Worm (Caenorhabditis elegans) whole organism, L2 larva: Measurements from ENCODE around the gene sra-4.

Source experiments
- F13H6.1 ChIP-seq: sonication (generic microtip); optimal IDR thresholded peaks from 2 replicates; lab custom pipeline; 2016; ENCODE audit warnings: missing genetic modification characterization, missing compliant biosample characterization
- R02D3.7 ChIP-seq: fragments of 150-350 bp; optimal IDR thresholded peaks from 2 replicates; lab custom pipeline; 2014; ENCODE audit warnings: missing biosample characterization, missing genetic modification characterization
- Y55F3AM.14 ChIP-seq: fragments of 200-800 bp; sonication (Bioruptor generic); optimal IDR thresholded peaks from 2 replicates; lab custom pipeline; 2018; ENCODE audit warnings: mild to moderate bottlenecking, missing genetic modification characterization, missing compliant biosample characterization
- ZK546.5 ChIP-seq: sonication (generic microtip); optimal IDR thresholded peaks from 2 replicates; lab custom pipeline; 2017; ENCODE audit warnings: missing biosample characterization, missing genetic modification characterization
- alr-1 ChIP-seq: fragments of 150-350 bp; optimal IDR thresholded peaks from 2 replicates; lab custom pipeline; 2014; ENCODE audit warnings: missing biosample characterization, missing genetic modification characterization
- aly-2 ChIP-seq: fragments of 150-350 bp; optimal IDR thresholded peaks from 2 replicates; lab custom pipeline; 2014; ENCODE audit warnings: missing biosample characterization, missing genetic modification characterization
- ama-1 ChIP-seq: fragments of 150-350 bp; optimal IDR thresholded peaks from 2 replicates; lab custom pipeline; 2018; ENCODE audit warnings: inconsistent platforms
- blmp-1 ChIP-seq: sonication (generic microtip); optimal IDR thresholded peaks from 2 replicates; lab custom pipeline; 2017; ENCODE audit warnings: missing genetic modification characterization, mild to moderate bottlenecking, missing compliant biosample characterization, antibody characterized with exemption, moderate library complexity; ENCODE audit not compliant: insufficient read depth
- ceh-16 ChIP-seq: fragments of 150-350 bp; optimal IDR thresholded peaks from 2 replicates; lab custom pipeline; 2014; ENCODE audit warnings: missing biosample characterization, missing genetic modification characterization
- crh-2 ChIP-seq: sonication (generic microtip); optimal IDR thresholded peaks from 2 replicates; lab custom pipeline; 2017; ENCODE audit warnings: missing biosample characterization, missing genetic modification characterization
- dmd-4 ChIP-seq: sonication (generic microtip); optimal IDR thresholded peaks from 2 replicates; lab custom pipeline; 2017; ENCODE audit warnings: missing biosample characterization, missing genetic modification characterization
- elt-1 ChIP-seq: fragments of 150-350 bp; optimal IDR thresholded peaks from 2 replicates; lab custom pipeline; 2014; ENCODE audit warnings: missing biosample characterization, missing genetic modification characterization
- elt-3 ChIP-seq: sonication (generic microtip); optimal IDR thresholded peaks from 2 replicates; lab custom pipeline; 2017; ENCODE audit warnings: missing biosample characterization, missing genetic modification characterization
- gmeb-1 ChIP-seq: fragments of 150-350 bp; optimal IDR thresholded peaks from 2 replicates; lab custom pipeline; 2014; ENCODE audit warnings: missing biosample characterization, missing genetic modification characterization
- lin-11 ChIP-seq: fragments of 150-350 bp; sonication (generic microtip); optimal IDR thresholded peaks from 2 replicates; lab custom pipeline; 2014; ENCODE audit warnings: missing biosample characterization, missing genetic modification characterization, inconsistent platforms, mixed read lengths
- lin-13 ChIP-seq: fragments of 150-350 bp; optimal IDR thresholded peaks from 2 replicates; lab custom pipeline; 2014; ENCODE audit warnings: missing biosample characterization, missing genetic modification reagents, missing genetic modification characterization
- lsy-2 ChIP-seq, 2 experiments: fragments of 150-350 bp in 1 of 2; sonication (generic microtip) in 1 of 2; optimal IDR thresholded peaks; 2 replicates each; lab custom pipeline; 2014 to 2017; ENCODE audit warnings: missing biosample characterization in 2 of 2, missing genetic modification characterization in 2 of 2
- mab-5 ChIP-seq: fragments of 150-350 bp; optimal IDR thresholded peaks from 2 replicates; lab custom pipeline; 2014; ENCODE audit warnings: missing biosample characterization, missing genetic modification characterization
- mbf-1 ChIP-seq: sonication (generic microtip); optimal IDR thresholded peaks from 2 replicates; lab custom pipeline; 2017; ENCODE audit warnings: missing biosample characterization, missing genetic modification characterization
- mdl-1 ChIP-seq, 2 experiments: fragments of 150-350 bp in 1 of 2; sonication (generic microtip) in 1 of 2; optimal IDR thresholded peaks; 2 replicates each; lab custom pipeline; 2017; ENCODE audit warnings: missing biosample characterization in 2 of 2, missing genetic modification characterization in 2 of 2
- nhr-10 ChIP-seq: sonication (generic microtip); optimal IDR thresholded peaks from 2 replicates; lab custom pipeline; 2017; ENCODE audit warnings: missing biosample characterization, missing genetic modification characterization
- nhr-12 ChIP-seq: fragments of 150-350 bp; optimal IDR thresholded peaks from 2 replicates; lab custom pipeline; 2014; ENCODE audit warnings: missing biosample characterization, missing genetic modification characterization
- nhr-129 ChIP-seq: fragments of 150-350 bp; optimal IDR thresholded peaks from 2 replicates; lab custom pipeline; 2014; ENCODE audit warnings: missing biosample characterization, missing genetic modification characterization
- nhr-21 ChIP-seq: fragments of 150-350 bp; optimal IDR thresholded peaks from 2 replicates; lab custom pipeline; 2014; ENCODE audit warnings: missing biosample characterization, missing genetic modification characterization
- nhr-23 ChIP-seq: fragments of 150-350 bp; optimal IDR thresholded peaks from 2 replicates; lab custom pipeline; 2014; ENCODE audit warnings: missing biosample characterization, missing genetic modification reagents, missing genetic modification characterization
- nhr-237 ChIP-seq: fragments of 150-350 bp; optimal IDR thresholded peaks from 2 replicates; lab custom pipeline; 2014; ENCODE audit warnings: missing biosample characterization, missing genetic modification characterization
- nhr-25 ChIP-seq: fragments of 150-350 bp; sonication (generic microtip); optimal IDR thresholded peaks from 3 replicates; lab custom pipeline; 2014; ENCODE audit warnings: missing biosample characterization, missing genetic modification characterization
- nhr-6 ChIP-seq: fragments of 150-350 bp; optimal IDR thresholded peaks from 2 replicates; lab custom pipeline; 2014; ENCODE audit warnings: missing biosample characterization, missing genetic modification characterization
- sem-4 ChIP-seq: fragments of 150-350 bp; optimal IDR thresholded peaks from 2 replicates; lab custom pipeline; 2014; ENCODE audit warnings: missing biosample characterization, missing genetic modification reagents, missing genetic modification characterization
- skn-1 ChIP-seq: sonication (generic microtip); optimal IDR thresholded peaks from 2 replicates; lab custom pipeline; 2017; ENCODE audit warnings: missing biosample characterization, missing genetic modification characterization
- sma-9 ChIP-seq, 2 experiments: fragments of 150-350 bp in 1 of 2; sonication (generic microtip) in 1 of 2; optimal IDR thresholded peaks; 2 replicates each; lab custom pipeline; 2014 to 2016; ENCODE audit warnings: missing genetic modification characterization in 2 of 2, mild to moderate bottlenecking in 1 of 2, missing biosample characterization in 1 of 2, missing compliant biosample characterization in 1 of 2, missing genetic modification reagents in 1 of 2, moderate library complexity in 1 of 2
- snpc-4 ChIP-seq: fragments of 150-350 bp; optimal IDR thresholded peaks from 2 replicates; lab custom pipeline; 2014; ENCODE audit warnings: missing biosample characterization, missing genetic modification characterization
- unc-39 ChIP-seq: fragments of 150-350 bp; optimal IDR thresholded peaks from 2 replicates; lab custom pipeline; 2014; ENCODE audit warnings: missing biosample characterization, missing genetic modification characterization
- unc-55 ChIP-seq: fragments of 150-350 bp; sonication (generic microtip); optimal IDR thresholded peaks from 3 replicates; lab custom pipeline; 2014; ENCODE audit warnings: missing biosample characterization, missing genetic modification reagents, missing genetic modification characterization
- unc-62 ChIP-seq: fragments of 150-350 bp; optimal IDR thresholded peaks from 2 replicates; lab custom pipeline; 2014; ENCODE audit warnings: missing biosample characterization, missing genetic modification reagents, missing genetic modification characterization
- zag-1 ChIP-seq: fragments of 150-350 bp; optimal IDR thresholded peaks from 2 replicates; lab custom pipeline; 2014; ENCODE audit warnings: missing biosample characterization, missing genetic modification characterization
- ztf-4 ChIP-seq: fragments of 150-350 bp; optimal IDR thresholded peaks from 2 replicates; lab custom pipeline; 2014; ENCODE audit warnings: missing biosample characterization, missing genetic modification characterization

Gene sra-4

DNA sequence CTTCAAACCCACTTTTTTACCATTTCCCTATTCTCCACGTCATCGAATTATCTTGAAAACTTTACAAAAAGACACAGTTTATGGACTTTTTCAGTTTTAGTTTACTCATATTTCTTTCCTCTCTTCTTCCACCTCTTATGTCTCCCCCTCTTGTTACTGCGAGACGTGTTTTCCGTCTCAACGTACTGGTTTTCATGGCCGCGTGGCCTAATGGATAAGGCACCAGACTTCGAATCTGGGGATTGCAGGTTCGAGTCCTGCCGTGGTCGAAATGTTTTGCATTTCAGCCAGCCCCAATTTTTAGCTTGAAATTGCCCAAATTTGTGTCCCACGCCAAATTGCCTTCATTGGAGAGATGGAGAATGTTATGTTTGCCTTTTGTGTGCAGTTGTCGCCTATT, 23.4 kb upstream of the sra-4 start (continued):
- TF ChIP-seq nhr-10 (tag; lab: Kevin White, UChicago) = no peak
- no peak for TF ChIP-seq ZK546.5 (tag; lab: Kevin White, UChicago)
- TF ChIP-seq sem-4 (tag; lab: Kevin White, UChicago) = no peak
- TF ChIP-seq F13H6.1 (tag; lab: Kevin White, UChicago) = peak; percentile 22
- no peak for TF ChIP-seq nhr-6 (tag; lab: Kevin White, UChicago)
- TF ChIP-seq snpc-4 (tag; lab: Kevin White, UChicago) = no peak
- TF ChIP-seq mbf-1 (tag; lab: Kevin White, UChicago) = no peak
- peak; percentile 40 to 44 for TF ChIP-seq lsy-2 (tag; optimal IDR thresholded peaks at IDR 0.05; lab: Kevin White, UChicago)
- peak; percentile 18 for TF ChIP-seq nhr-21 (tag; lab: Kevin White, UChicago)
- no peak for TF ChIP-seq nhr-237
- TF ChIP-seq gmeb-1 = peak; percentile 32
- no peak for TF ChIP-seq ztf-4 (tag; lab: Kevin White, UChicago)
- no peak for TF ChIP-seq alr-1 (tag; lab: Kevin White, UChicago)
- TF ChIP-seq elt-1 (tag; lab: Kevin White, UChicago) = no peak
- no peak for TF ChIP-seq blmp-1 (tag; lab: Kevin White, UChicago)

DNA sequence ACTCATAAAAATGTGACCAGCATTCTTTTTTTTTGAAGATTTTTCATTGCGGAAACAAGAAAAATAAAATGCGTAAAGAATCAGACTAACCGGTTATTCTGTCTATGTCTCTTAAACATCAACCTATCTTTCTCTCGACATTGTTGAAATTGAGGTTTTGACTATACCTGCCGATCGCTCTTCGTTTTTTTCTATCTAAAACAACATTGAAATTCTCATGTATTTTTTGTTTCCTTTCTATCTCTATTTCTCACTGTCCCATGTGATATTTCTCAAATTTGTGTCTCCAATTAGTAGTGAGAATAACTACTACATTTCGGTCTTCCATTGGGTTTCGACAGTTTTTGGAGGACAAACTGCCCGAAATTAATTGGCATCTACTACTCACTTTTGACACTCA, 18.2 kb upstream of the sra-4 start:
- TF ChIP-seq nhr-10 (tag; lab: Kevin White, UChicago) (no peak), lsy-2 (tag; optimal IDR thresholded peaks at IDR 0.05; lab: Kevin White, UChicago) (no peak), blmp-1 (tag; lab: Kevin White, UChicago) (peak; percentile 55), lin-11 (tag; lab: Kevin White, UChicago) (no peak), sma-9 (GFP tag; optimal IDR thresholded peaks at IDR 0.05; lab: Kevin White, UChicago) (peak; percentile 43), sma-9 (tag; optimal IDR thresholded peaks at IDR 0.05; lab: Kevin White, UChicago) (no peak), gmeb-1 (no peak), ama-1 (no peak), sem-4 (tag; lab: Kevin White, UChicago) (no peak), zag-1 (no peak), lin-13 (GFP tag; lab: Kevin White, UChicago) (no peak), alr-1 (tag; lab: Kevin White, UChicago) (no peak), ZK546.5 (tag; lab: Kevin White, UChicago) (no peak), crh-2 (tag; lab: Kevin White, UChicago) (no peak), dmd-4 (tag; lab: Kevin White, UChicago) (no peak), ceh-16 (tag; lab: Kevin White, UChicago) (peak; percentile 18), nhr-6 (tag; lab: Kevin White, UChicago) (peak; percentile 44), nhr-12 (tag; lab: Kevin White, UChicago) (no peak), unc-39 (no peak), ztf-4 (tag; lab: Kevin White, UChicago) (no peak), Y55F3AM.14 (GFP tag; lab: Kevin White, UChicago) (no peak), mdl-1 (tag; optimal IDR thresholded peaks at IDR 0.05; lab: Kevin White, UChicago) (no peak), nhr-25 (peak; percentile 76), nhr-129 (tag; lab: Kevin White, UChicago) (peak; percentile 9), R02D3.7 (no peak)

DNA sequence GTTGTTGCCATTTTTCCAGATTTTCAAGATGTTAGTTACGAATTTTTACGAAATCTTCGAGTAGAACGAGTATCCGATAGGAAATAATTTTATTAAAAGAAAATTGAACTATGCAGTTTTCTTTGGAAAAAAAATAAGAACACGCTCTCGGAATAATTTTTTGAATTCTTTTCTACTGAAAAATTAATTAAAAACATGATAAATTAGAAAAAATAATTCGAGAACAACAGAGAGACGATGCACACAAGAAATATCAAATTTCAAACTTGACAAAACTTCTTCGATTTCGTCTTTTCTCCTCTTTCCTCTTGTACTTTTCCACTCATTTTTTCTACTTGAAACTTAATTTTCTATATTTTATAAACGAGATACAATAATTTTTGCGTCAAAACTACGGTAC, 17.2 kb upstream of the sra-4 start, which contains the start of gene F35H8.4:
Gene F35H8.4 (minus strand): TSS at position 101 of the 400 bp plus-strand sequence.
- no peak for TF ChIP-seq unc-55 (GFP tag; lab: Kevin White, UChicago)
- TF ChIP-seq elt-3 (tag; lab: Kevin White, UChicago) = no peak
- no peak for TF ChIP-seq aly-2
- no peak for TF ChIP-seq nhr-25
- TF ChIP-seq nhr-21 (tag; lab: Kevin White, UChicago) = no peak
- no peak for TF ChIP-seq mab-5 (tag; lab: Kevin White, UChicago)
- TF ChIP-seq unc-62 (GFP tag; lab: Kevin White, UChicago) = no peak
- no peak for TF ChIP-seq elt-1 (tag; lab: Kevin White, UChicago)

DNA sequence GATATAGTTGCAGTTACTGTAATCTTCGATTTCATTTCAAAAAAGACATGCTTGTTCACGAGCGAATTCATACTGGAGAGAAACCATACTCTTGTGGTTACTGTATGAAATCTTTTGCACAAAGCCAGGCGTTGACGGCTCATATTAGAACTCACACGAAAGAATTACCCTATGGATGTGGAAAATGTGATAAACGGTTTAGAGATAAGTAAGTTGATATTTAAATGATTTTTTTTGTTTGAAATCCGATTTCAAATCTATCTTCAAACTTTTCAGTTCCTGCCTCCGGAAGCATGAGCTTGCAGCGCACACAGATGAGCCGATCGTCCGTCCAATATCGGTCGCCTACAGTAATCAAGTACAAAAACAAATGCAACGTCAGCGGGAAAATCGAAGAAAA, 16.2 kb upstream of the sra-4 start:
- TF ChIP-seq dmd-4 (tag; lab: Kevin White, UChicago) (no peak), aly-2 (no peak), alr-1 (tag; lab: Kevin White, UChicago) (no peak), skn-1 (no peak), nhr-237 (no peak), nhr-10 (tag; lab: Kevin White, UChicago) (no peak), snpc-4 (tag; lab: Kevin White, UChicago) (no peak), unc-39 (no peak), ZK546.5 (tag; lab: Kevin White, UChicago) (no peak), R02D3.7 (no peak), nhr-21 (tag; lab: Kevin White, UChicago) (no peak), nhr-23 (tag; lab: Kevin White, UChicago) (no peak), unc-62 (GFP tag; lab: Kevin White, UChicago) (no peak)
